Fruit fly (Drosophila melanogaster): ENCODE measurements around the gene CG7246.

CG7246 gene

DNA sequence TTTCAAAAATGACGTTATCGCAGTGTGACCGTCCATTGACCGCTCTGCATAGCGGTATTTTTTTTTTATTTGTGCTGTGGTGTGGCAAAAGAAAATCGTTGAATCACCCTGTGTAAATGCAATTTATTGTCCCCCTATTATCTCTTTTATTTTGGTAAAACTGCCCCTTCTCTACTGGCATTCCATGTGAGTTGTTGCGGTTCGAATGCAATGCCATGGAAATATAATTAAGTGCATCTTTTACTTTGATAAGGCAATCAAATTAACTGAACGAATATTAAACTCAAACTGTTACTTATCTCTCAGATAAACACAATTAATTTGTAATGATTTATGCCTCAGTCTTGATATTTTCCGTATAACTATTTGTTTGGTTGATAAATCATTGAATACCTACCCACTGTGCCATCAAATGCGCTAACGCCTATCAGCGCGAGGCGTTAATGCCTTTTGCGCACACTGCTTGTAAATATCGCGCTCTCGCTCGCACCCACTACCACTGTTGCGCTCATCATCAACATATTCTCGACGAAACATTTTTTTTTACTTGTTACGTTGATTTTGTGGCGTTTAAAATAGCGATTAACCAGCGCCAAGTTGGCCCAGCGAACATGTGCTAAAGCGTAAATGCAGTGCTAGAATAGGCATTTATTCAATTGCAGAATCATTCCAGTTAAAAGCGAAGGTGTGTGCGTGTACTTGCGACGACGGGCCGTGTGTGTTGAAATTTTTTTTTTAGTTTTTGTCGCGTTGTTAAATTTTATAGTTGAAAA, 28.4 kb upstream of the CG7246 start (continued):
- no peak for TF ChIP-seq pros (GFP tag; optimal IDR thresholded peaks at IDR 0.05)
- peak; percentile 49 for TF ChIP-seq zfh2 (GFP tag; optimal IDR thresholded peaks at IDR 0.05)
- no peak for TF ChIP-seq jigr1 (GFP tag; IDR thresholded peaks at IDR 0.05)
- no peak for TF ChIP-seq pita (GFP tag; optimal IDR thresholded peaks at IDR 0.05)
- TF ChIP-seq CG33213 (GFP tag; optimal IDR thresholded peaks at IDR 0.05), result peak; percentile 34
- TF ChIP-seq tgo (GFP tag; IDR thresholded peaks at IDR 0.05), result peak; percentile 33; the same call in 1 of the 3 replicates
- TF ChIP-seq eve (GFP tag; optimal IDR thresholded peaks at IDR 0.05), result no peak
- TF ChIP-seq CG10565 (GFP tag; optimal IDR thresholded peaks at IDR 0.05), result no peak
- no peak for TF ChIP-seq gce (GFP tag; IDR thresholded peaks at IDR 0.05)
- no peak for TF ChIP-seq psq (GFP tag; optimal IDR thresholded peaks at IDR 0.05)
- peak; percentile 46 for TF ChIP-seq zen (tag; optimal IDR thresholded peaks at IDR 0.05)
- no peak for TF ChIP-seq CG14050 (GFP tag; IDR thresholded peaks at IDR 0.05)
- peak; percentile 47 for TF ChIP-seq Antp (GFP tag; optimal IDR thresholded peaks at IDR 0.05)
- TF ChIP-seq gcm (GFP tag; optimal IDR thresholded peaks at IDR 0.05), result peak; percentile 17
- TF ChIP-seq pho (GFP tag; optimal IDR thresholded peaks at IDR 0.05), result peak; percentile 43
- TF ChIP-seq MTF-1 (GFP tag; optimal IDR thresholded peaks at IDR 0.05; ENCODE audit: borderline replicate concordance), result no peak
- no peak for TF ChIP-seq unc-4 (GFP tag; IDR thresholded peaks at IDR 0.05; ENCODE audit: partially characterized antibody)
- TF ChIP-seq pb (GFP tag; optimal IDR thresholded peaks at IDR 0.05), result peak; percentile 50
- peak; percentile 75 for TF ChIP-seq CG15479 (GFP tag; optimal IDR thresholded peaks at IDR 0.05)
- TF ChIP-seq H2.0 (GFP tag; IDR thresholded peaks at IDR 0.05), result peak; percentile 36
- no peak for TF ChIP-seq prd (optimal IDR thresholded peaks at IDR 0.05)
- TF ChIP-seq prd (GFP tag; IDR thresholded peaks at IDR 0.05), result peak; percentile 60; the same call in 1 of the 3 replicates
- TF ChIP-seq dati (GFP tag; IDR thresholded peaks at IDR 0.05), result no peak
- no peak for TF ChIP-seq CG6175 (GFP tag; IDR thresholded peaks at IDR 0.05)
- TF ChIP-seq HLH54F (GFP tag; optimal IDR thresholded peaks at IDR 0.05), result peak; percentile 55
- TF ChIP-seq CG18764 (GFP tag; optimal IDR thresholded peaks at IDR 0.05), result no peak
- peak; percentile 58 for TF ChIP-seq CG9932 (GFP tag; IDR thresholded peaks at IDR 0.05)
- 0 out of 3 replicates have a peak, but pooled peaks have one; percentile 28 for TF ChIP-seq otp (GFP tag; IDR thresholded peaks at IDR 0.05)
- no peak for TF ChIP-seq CG6654 (GFP tag; optimal IDR thresholded peaks at IDR 0.05)
- TF ChIP-seq luna (GFP tag; optimal IDR thresholded peaks at IDR 0.05), result no peak
- no peak for TF ChIP-seq CG13894 (tag; optimal IDR thresholded peaks at IDR 0.05)
- TF ChIP-seq Gug (GFP tag; IDR thresholded peaks at IDR 0.05), result peak; percentile 5; the same call in 1 of the 4 replicates
- TF ChIP-seq nom (GFP tag; optimal IDR thresholded peaks at IDR 0.05), result no peak
- TF ChIP-seq CG11456 (GFP tag; IDR thresholded peaks at IDR 0.05), result no peak
- TF ChIP-seq Opbp (GFP tag; IDR thresholded peaks at IDR 0.05; ENCODE audit: partially characterized antibody), result no peak
- TF ChIP-seq bowl (GFP tag; IDR thresholded peaks at IDR 0.05), result no peak
- peak; percentile 53 for TF ChIP-seq tx (GFP tag; optimal IDR thresholded peaks at IDR 0.05)
- no peak for TF ChIP-seq hth (optimal IDR thresholded peaks at IDR 0.05)
- TF ChIP-seq NC2α (GFP tag; optimal IDR thresholded peaks at IDR 0.05), result no peak
- TF ChIP-seq Myb (GFP tag; optimal IDR thresholded peaks at IDR 0.05), result peak; percentile 87
- peak; percentile 52 to 66 for TF ChIP-seq chif (GFP tag; optimal IDR thresholded peaks at IDR 0.05)
- peak; percentile 37 for TF ChIP-seq Dek (tag; optimal IDR thresholded peaks at IDR 0.05)
- no peak for TF ChIP-seq chinmo (GFP tag; IDR thresholded peaks at IDR 0.05; ENCODE audit: partially characterized antibody)
- peak; percentile 47 for TF ChIP-seq CG8388 (GFP tag; optimal IDR thresholded peaks at IDR 0.05)
- peak; percentile 59 for TF ChIP-seq lilli (GFP tag; optimal IDR thresholded peaks at IDR 0.05)
- 0 out of 2 replicates have a peak, but pooled peaks have one; percentile 9 for TF ChIP-seq HLH3B (GFP tag; IDR thresholded peaks at IDR 0.05)
- peak; percentile 72 for TF ChIP-seq shn (GFP tag; optimal IDR thresholded peaks at IDR 0.05)
- TF ChIP-seq CG4328 (GFP tag; optimal IDR thresholded peaks at IDR 0.05), result no peak
- no peak for TF ChIP-seq cwo (GFP tag; optimal IDR thresholded peaks at IDR 0.05)
- TF ChIP-seq CG30020 (tag; optimal IDR thresholded peaks at IDR 0.05), result peak; percentile 51
